Worm (Caenorhabditis elegans) whole organism, mixed stage, embryonic: ENCODE results near the gene ints-6.

ENCODE experiments used
- M03D4.4 ChIP-seq: sonication (generic microtip); optimal IDR thresholded peaks from 2 replicates; lab custom pipeline; 2017; ENCODE audit warnings: mild to moderate bottlenecking, missing genetic modification characterization, missing compliant biosample characterization
- bed-3 ChIP-seq: fragments of 200-800 bp; sonication (Bioruptor generic); optimal IDR thresholded peaks from 3 replicates; lab custom pipeline; 2018; ENCODE audit warnings: mild to moderate bottlenecking, missing genetic modification characterization, moderate library complexity, missing compliant biosample characterization
- blmp-1 ChIP-seq: fragments of 150-350 bp; optimal IDR thresholded peaks from 2 replicates; lab custom pipeline; 2014; ENCODE audit warnings: missing biosample characterization, missing genetic modification characterization
- ceh-39 ChIP-seq: fragments of 150-350 bp; optimal IDR thresholded peaks from 2 replicates; lab custom pipeline; 2014; ENCODE audit warnings: missing biosample characterization, missing genetic modification characterization
- ceh-43 ChIP-seq: fragments of 200-800 bp; sonication (Bioruptor generic); optimal IDR thresholded peaks from 2 replicates; lab custom pipeline; 2018; ENCODE audit warnings: mild to moderate bottlenecking, missing genetic modification characterization, moderate library complexity, missing compliant biosample characterization
- ceh-83 ChIP-seq: fragments of 200-800 bp; sonication (Bioruptor generic); optimal IDR thresholded peaks from 2 replicates; lab custom pipeline; 2018; ENCODE audit warnings: mild to moderate bottlenecking, missing genetic modification characterization, missing compliant biosample characterization
- ces-1 ChIP-seq: fragments of 150-350 bp; optimal IDR thresholded peaks from 2 replicates; lab custom pipeline; 2014; ENCODE audit warnings: missing biosample characterization, missing genetic modification reagents, missing genetic modification characterization
- cnd-1 ChIP-seq: fragments of 200-800 bp; sonication (Bioruptor generic); optimal IDR thresholded peaks from 2 replicates; lab custom pipeline; 2018; ENCODE audit warnings: mild to moderate bottlenecking, missing genetic modification characterization, missing compliant biosample characterization
- drap-1 ChIP-seq: fragments of 200-800 bp; sonication (Bioruptor generic); optimal IDR thresholded peaks from 3 replicates; lab custom pipeline; 2018; ENCODE audit warnings: mild to moderate bottlenecking, missing genetic modification characterization, missing compliant biosample characterization
- elt-1 ChIP-seq: sonication (generic microtip); optimal IDR thresholded peaks from 2 replicates; lab custom pipeline; 2017; ENCODE audit warnings: missing genetic modification characterization, mild to moderate bottlenecking, missing compliant biosample characterization, antibody characterized with exemption, moderate library complexity, borderline replicate concordance; ENCODE audit not compliant: insufficient read depth
- elt-3 ChIP-seq: fragments of 150-350 bp; optimal IDR thresholded peaks from 2 replicates; lab custom pipeline; 2014; ENCODE audit warnings: missing biosample characterization, missing genetic modification characterization
- ham-2 ChIP-seq: fragments of 200-800 bp; sonication (Bioruptor generic); optimal IDR thresholded peaks from 2 replicates; lab custom pipeline; 2018; ENCODE audit warnings: mild to moderate bottlenecking, missing genetic modification characterization, missing compliant biosample characterization
- hlh-1 ChIP-seq: fragments of 150-350 bp; optimal IDR thresholded peaks from 2 replicates; lab custom pipeline; 2014; ENCODE audit warnings: missing biosample characterization, missing genetic modification reagents, missing genetic modification characterization
- lin-13 ChIP-seq: fragments of 150-350 bp; optimal IDR thresholded peaks from 2 replicates; lab custom pipeline; 2014; ENCODE audit warnings: missing biosample characterization, missing genetic modification characterization
- lin-32 ChIP-seq: fragments of 200-800 bp; sonication (Bioruptor generic); optimal IDR thresholded peaks from 2 replicates; lab custom pipeline; 2018; ENCODE audit warnings: mild to moderate bottlenecking, missing genetic modification characterization, missing compliant biosample characterization
- mab-5 ChIP-seq: fragments of 150-350 bp; optimal IDR thresholded peaks from 2 replicates; lab custom pipeline; 2014; ENCODE audit warnings: missing biosample characterization, missing genetic modification characterization
- mep-1 ChIP-seq: fragments of 150-350 bp; optimal IDR thresholded peaks from 2 replicates; lab custom pipeline; 2017; ENCODE audit warnings: missing biosample characterization, missing genetic modification reagents, missing genetic modification characterization, inconsistent platforms
- mls-2 ChIP-seq: sonication (generic microtip); optimal IDR thresholded peaks from 2 replicates; lab custom pipeline; 2016; ENCODE audit warnings: mild to moderate bottlenecking, missing genetic modification characterization, moderate library complexity, missing compliant biosample characterization
- nhr-2 ChIP-seq: fragments of 150-350 bp; optimal IDR thresholded peaks from 2 replicates; lab custom pipeline; 2014; ENCODE audit warnings: missing biosample characterization, missing genetic modification characterization
- nhr-237 ChIP-seq: fragments of 150-350 bp; optimal IDR thresholded peaks from 2 replicates; lab custom pipeline; 2014; ENCODE audit warnings: missing biosample characterization, missing genetic modification characterization
- nhr-76 ChIP-seq: sonication (generic microtip); optimal IDR thresholded peaks from 2 replicates; lab custom pipeline; 2017; ENCODE audit warnings: missing biosample characterization, missing genetic modification characterization
- pha-4 ChIP-seq: fragments of 150-350 bp; optimal IDR thresholded peaks from 2 replicates; lab custom pipeline; 2018; ENCODE audit warnings: missing biosample characterization, missing genetic modification reagents, missing genetic modification characterization
- sem-2 ChIP-seq: fragments of 200-800 bp; sonication (Bioruptor generic); optimal IDR thresholded peaks from 2 replicates; lab custom pipeline; 2018; ENCODE audit warnings: mild to moderate bottlenecking, missing genetic modification characterization, missing compliant biosample characterization
- sptf-1 ChIP-seq: sonication (generic microtip); optimal IDR thresholded peaks from 2 replicates; lab custom pipeline; 2017; ENCODE audit warnings: mild to moderate bottlenecking, missing genetic modification characterization, moderate library complexity, missing compliant biosample characterization
- tbx-8 ChIP-seq: fragments of 200-800 bp; sonication (Bioruptor generic); optimal IDR thresholded peaks from 2 replicates; lab custom pipeline; 2018; ENCODE audit warnings: mild to moderate bottlenecking, missing genetic modification characterization, moderate library complexity, missing compliant biosample characterization
- unc-120 ChIP-seq: sonication (generic microtip); optimal IDR thresholded peaks from 2 replicates; lab custom pipeline; 2017; ENCODE audit warnings: missing genetic modification characterization, missing compliant biosample characterization; ENCODE audit not compliant: poor library complexity, severe bottlenecking
- unc-39 ChIP-seq: fragments of 150-350 bp; optimal IDR thresholded peaks from 2 replicates; lab custom pipeline; 2014; ENCODE audit warnings: missing biosample characterization, missing genetic modification characterization
- unc-62 ChIP-seq: fragments of 150-350 bp; optimal IDR thresholded peaks from 2 replicates; lab custom pipeline; 2014; ENCODE audit warnings: missing biosample characterization, missing genetic modification reagents, missing genetic modification characterization
- zip-8 ChIP-seq: fragments of 150-350 bp; optimal IDR thresholded peaks from 2 replicates; lab custom pipeline; 2014; ENCODE audit warnings: missing biosample characterization, missing genetic modification characterization
- ztf-11 ChIP-seq: fragments of 150-350 bp; optimal IDR thresholded peaks from 2 replicates; lab custom pipeline; 2014; ENCODE audit warnings: missing biosample characterization, missing genetic modification characterization

The ints-6 gene

DNA sequence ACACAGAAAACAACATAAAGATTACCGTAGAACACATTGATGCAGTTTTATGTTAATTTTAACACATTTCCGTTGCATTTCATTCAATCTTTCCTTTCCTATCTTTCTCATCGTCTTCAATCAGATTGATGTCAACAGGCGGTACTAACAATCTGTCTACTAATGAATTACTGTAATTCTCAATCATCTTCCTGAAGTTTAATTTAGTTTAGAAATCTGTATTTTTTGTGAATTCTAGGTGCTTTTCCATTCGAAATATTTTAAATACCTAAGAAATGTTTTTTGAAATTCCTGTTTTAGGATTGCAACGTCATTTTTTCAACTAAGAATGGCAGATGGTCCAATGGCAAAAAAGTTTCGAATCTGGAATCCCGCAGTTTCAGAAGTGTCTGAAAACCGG, 32.2 kb downstream of the ints-6 start, which contains the start of gene F21D5.9:
Gene F21D5.9 (plus strand): TSS at position 301 of the 400 bp plus-strand sequence.
- TF ChIP-seq ceh-43 (GFP tag; lab: Kevin White, UChicago): no peak
- no peak for TF ChIP-seq M03D4.4
- TF ChIP-seq lin-13 (tag; lab: Kevin White, UChicago): no peak
- TF ChIP-seq ham-2 (GFP tag; lab: Kevin White, UChicago): no peak
- TF ChIP-seq bed-3: no peak
- no peak for TF ChIP-seq tbx-8
- TF ChIP-seq lin-32 (GFP tag; lab: Kevin White, UChicago): no peak
- TF ChIP-seq mab-5 (tag; lab: Kevin White, UChicago): no peak
- no peak for TF ChIP-seq ceh-83 (GFP tag; lab: Kevin White, UChicago)
- no peak for TF ChIP-seq zip-8 (tag; lab: Kevin White, UChicago)

DNA sequence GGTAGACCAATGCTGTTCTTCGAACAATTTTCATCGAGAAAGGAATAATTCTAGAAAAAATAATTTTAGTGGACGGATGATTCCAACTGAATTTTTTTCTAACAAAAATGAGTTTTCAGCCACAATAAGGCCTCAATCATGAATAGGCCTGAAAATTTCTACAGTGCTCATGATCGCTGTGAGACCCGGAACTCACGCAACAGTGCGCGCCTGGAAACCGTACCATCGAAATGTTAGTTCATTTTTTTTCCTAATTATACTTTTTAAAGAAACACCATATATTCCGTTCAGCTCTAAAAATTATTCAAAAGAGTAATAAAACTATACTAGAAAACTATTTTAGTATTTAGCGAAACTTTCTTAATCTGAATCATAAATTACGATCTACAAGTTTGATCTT, 33.4 kb downstream of the ints-6 start:
- TF ChIP-seq blmp-1 (tag; lab: Kevin White, UChicago) (no peak), mls-2 (no peak), ceh-83 (GFP tag; lab: Kevin White, UChicago) (no peak), elt-1 (tag; lab: Kevin White, UChicago) (no peak), mep-1 (tag; lab: Kevin White, UChicago) (no peak), M03D4.4 (no peak), hlh-1 (tag; lab: Kevin White, UChicago) (no peak), nhr-2 (tag; lab: Kevin White, UChicago) (no peak), ztf-11 (tag; lab: Kevin White, UChicago) (no peak), nhr-76 (tag; lab: Kevin White, UChicago) (no peak), sem-2 (GFP tag; lab: Kevin White, UChicago) (no peak), drap-1 (no peak), sptf-1 (tag; lab: Kevin White, UChicago) (no peak), unc-39 (tag; lab: Kevin White, UChicago) (no peak), zip-8 (tag; lab: Kevin White, UChicago) (no peak), ces-1 (no peak), cnd-1 (tag; lab: Kevin White, UChicago) (no peak), bed-3 (no peak), pha-4 (tag; lab: Kevin White, UChicago) (no peak)

DNA sequence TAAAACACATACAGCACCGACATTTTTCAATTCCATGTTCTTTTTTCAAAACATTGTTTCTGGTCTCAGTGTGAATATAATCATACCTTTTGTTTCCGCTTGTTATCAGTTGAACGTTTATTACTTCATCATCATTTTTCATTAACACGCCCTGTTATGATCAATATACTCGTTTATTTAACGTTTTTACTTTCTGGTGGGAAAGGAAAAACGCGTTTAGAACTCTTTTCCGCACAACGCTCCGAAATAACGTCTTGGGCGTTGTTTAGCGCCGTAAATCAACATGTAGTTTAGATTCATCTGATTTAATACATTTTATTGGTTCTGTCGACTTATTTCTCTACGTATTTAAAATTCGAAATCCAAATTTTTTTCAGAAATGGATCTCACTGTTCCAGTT, 33.8 kb downstream of the ints-6 start, which contains the start of gene pgm-3:
Gene pgm-3 (plus strand): TSS at position 378 of the 400 bp plus-strand sequence.
- TF ChIP-seq ceh-39 (tag; lab: Kevin White, UChicago) (no peak), nhr-2 (tag; lab: Kevin White, UChicago) (no peak), pha-4 (tag; lab: Kevin White, UChicago) (no peak), zip-8 (tag; lab: Kevin White, UChicago) (no peak), elt-3 (tag; lab: Kevin White, UChicago) (no peak), M03D4.4 (no peak), ceh-43 (GFP tag; lab: Kevin White, UChicago) (no peak)

DNA sequence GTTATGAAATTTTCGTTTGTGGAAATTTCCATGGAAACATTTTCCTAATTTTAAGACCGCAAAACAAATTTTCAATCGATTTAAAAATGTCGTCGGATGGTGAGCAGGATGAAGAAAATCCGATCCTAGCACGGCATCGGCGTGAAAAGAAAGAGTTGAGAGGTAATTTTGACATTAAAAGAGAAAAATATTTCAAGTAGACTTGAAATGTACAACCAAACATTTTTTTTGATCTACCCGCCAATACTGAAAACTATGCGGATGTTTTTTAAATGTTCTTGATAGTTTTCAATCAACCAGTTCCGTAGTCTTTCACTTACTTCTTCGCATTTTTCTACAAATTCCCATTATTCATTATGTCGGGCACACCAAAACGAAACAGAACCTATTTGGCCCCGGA, 36.6 kb downstream of the ints-6 start, which contains the start of gene otub-3:
Gene otub-3 (plus strand): TSS at position 56 of the 400 bp plus-strand sequence.
- TF ChIP-seq mep-1 (tag; lab: Kevin White, UChicago): no peak
- TF ChIP-seq elt-1 (tag; lab: Kevin White, UChicago): no peak
- no peak for TF ChIP-seq unc-62
- TF ChIP-seq nhr-76 (tag; lab: Kevin White, UChicago): no peak
- TF ChIP-seq ceh-43 (GFP tag; lab: Kevin White, UChicago): no peak
- TF ChIP-seq sem-2 (GFP tag; lab: Kevin White, UChicago): no peak
- TF ChIP-seq unc-120: no peak
- TF ChIP-seq sptf-1 (tag; lab: Kevin White, UChicago): no peak
- TF ChIP-seq M03D4.4: no peak
- no peak for TF ChIP-seq hlh-1 (tag; lab: Kevin White, UChicago)

DNA sequence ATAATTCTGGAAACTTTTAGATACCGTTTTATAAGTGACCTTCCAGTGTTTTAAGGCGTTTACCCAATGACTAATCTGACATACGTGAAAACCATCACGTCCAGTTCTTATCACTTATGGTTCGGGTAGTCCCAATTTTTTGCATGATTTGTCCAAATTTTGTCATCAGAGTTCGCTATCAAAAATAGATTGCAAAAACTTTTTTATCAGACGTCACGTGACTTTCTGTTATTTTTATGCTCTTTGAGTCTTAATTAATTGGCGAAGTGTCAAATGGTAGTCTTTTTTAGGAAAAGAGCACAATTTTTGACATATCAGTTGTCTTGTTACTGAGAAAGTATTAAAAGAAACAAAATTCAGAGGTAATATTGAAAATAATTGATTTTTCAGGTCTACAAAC, 38.1 kb downstream of the ints-6 start:
- TF ChIP-seq ceh-39 (tag; lab: Kevin White, UChicago) (no peak), ceh-43 (GFP tag; lab: Kevin White, UChicago) (no peak), mep-1 (tag; lab: Kevin White, UChicago) (no peak), cnd-1 (tag; lab: Kevin White, UChicago) (no peak), nhr-237 (no peak), M03D4.4 (no peak), zip-8 (tag; lab: Kevin White, UChicago) (no peak), unc-120 (no peak), sptf-1 (tag; lab: Kevin White, UChicago) (no peak), elt-3 (tag; lab: Kevin White, UChicago) (no peak), ceh-83 (GFP tag; lab: Kevin White, UChicago) (no peak), unc-39 (tag; lab: Kevin White, UChicago) (no peak), tbx-8 (no peak), unc-62 (no peak), drap-1 (no peak), lin-13 (tag; lab: Kevin White, UChicago) (no peak), bed-3 (no peak)
- TF ChIP-seq, all 35 proteins: peak for 0
